Worm (Caenorhabditis elegans) whole organism, late embryonic: ENCODE data around the gene acs-22.

ENCODE experiments used
- C38D4.7 ChIP-seq: fragments of 200-800 bp; sonication (Bioruptor generic); optimal IDR thresholded peaks from 2 replicates; lab custom pipeline; 2018; ENCODE audit warnings: mild to moderate bottlenecking, missing genetic modification characterization, moderate library complexity, missing compliant biosample characterization
- F13H6.1 ChIP-seq: sonication (generic microtip); optimal IDR thresholded peaks from 2 replicates; lab custom pipeline; 2016; ENCODE audit warnings: missing genetic modification characterization, missing compliant biosample characterization
- K09A11.1 ChIP-seq: sonication (generic microtip); optimal IDR thresholded peaks from 2 replicates; lab custom pipeline; 2017; ENCODE audit warnings: antibody characterized with exemption, mild to moderate bottlenecking, missing genetic modification characterization, missing compliant biosample characterization; ENCODE audit not compliant: insufficient read depth
- T23F11.4 ChIP-seq: fragments of 200-800 bp; sonication (Bioruptor generic); optimal IDR thresholded peaks from 2 replicates; lab custom pipeline; 2018; ENCODE audit warnings: mild to moderate bottlenecking, missing genetic modification characterization, missing compliant biosample characterization
- Y22D7AL.16 ChIP-seq: sonication (generic microtip); optimal IDR thresholded peaks from 2 replicates; lab custom pipeline; 2016; ENCODE audit warnings: missing genetic modification characterization, missing compliant biosample characterization
- ahr-1 ChIP-seq: sonication (generic microtip); optimal IDR thresholded peaks from 2 replicates; lab custom pipeline; 2016; ENCODE audit warnings: missing genetic modification characterization, missing compliant biosample characterization
- ceh-18 ChIP-seq: sonication (generic microtip); optimal IDR thresholded peaks from 2 replicates; lab custom pipeline; 2016; ENCODE audit warnings: missing genetic modification characterization, missing compliant biosample characterization
- ceh-19 ChIP-seq: fragments of 200-800 bp; sonication (Bioruptor generic); optimal IDR thresholded peaks from 2 replicates; lab custom pipeline; 2018; ENCODE audit warnings: mild to moderate bottlenecking, missing genetic modification characterization, missing compliant biosample characterization
- ceh-31 ChIP-seq: sonication (generic microtip); optimal IDR thresholded peaks from 2 replicates; lab custom pipeline; 2016; ENCODE audit warnings: missing genetic modification characterization, missing compliant biosample characterization
- ceh-34 ChIP-seq: sonication (generic microtip); optimal IDR thresholded peaks from 2 replicates; lab custom pipeline; 2016; ENCODE audit warnings: mild to moderate bottlenecking, missing genetic modification characterization, missing compliant biosample characterization
- ceh-45 ChIP-seq: fragments of 200-800 bp; sonication (Bioruptor generic); IDR thresholded peaks from 2 replicates; pipeline ENCODE4 v1.3.6; 2022; ENCODE audit warnings: missing genetic modification reagents, missing genetic modification characterization, missing compliant biosample characterization
- ceh-6 ChIP-seq: fragments of 200-800 bp; sonication (Bioruptor generic); optimal IDR thresholded peaks from 2 replicates; lab custom pipeline; 2018; ENCODE audit warnings: mild to moderate bottlenecking, missing genetic modification characterization, missing compliant biosample characterization
- ceh-9 ChIP-seq: sonication (generic microtip); optimal IDR thresholded peaks from 2 replicates; lab custom pipeline; 2016; ENCODE audit warnings: mild to moderate bottlenecking, missing genetic modification characterization, inconsistent platforms, missing compliant biosample characterization
- che-1 ChIP-seq: sonication (generic microtip); optimal IDR thresholded peaks from 2 replicates; lab custom pipeline; 2016; ENCODE audit warnings: mild to moderate bottlenecking, missing genetic modification characterization, missing compliant biosample characterization
- dmd-4 ChIP-seq: sonication (generic microtip); optimal IDR thresholded peaks from 2 replicates; lab custom pipeline; 2016; ENCODE audit warnings: borderline replicate concordance, missing genetic modification characterization, missing compliant biosample characterization
- dve-1 ChIP-seq: sonication (generic microtip); optimal IDR thresholded peaks from 2 replicates; lab custom pipeline; 2017; ENCODE audit warnings: antibody characterized with exemption, mild to moderate bottlenecking, missing genetic modification characterization, missing compliant biosample characterization
- elt-4 ChIP-seq: sonication (generic microtip); optimal IDR thresholded peaks from 2 replicates; lab custom pipeline; 2016; ENCODE audit warnings: missing genetic modification characterization, missing compliant biosample characterization
- ets-4 ChIP-seq: sonication (generic microtip); optimal IDR thresholded peaks from 2 replicates; lab custom pipeline; 2016; ENCODE audit warnings: missing genetic modification characterization, missing compliant biosample characterization
- eyg-1 ChIP-seq: sonication (generic microtip); optimal IDR thresholded peaks from 2 replicates; lab custom pipeline; 2016; ENCODE audit warnings: missing genotype, missing genetic modification characterization, missing compliant biosample characterization
- gmeb-2 ChIP-seq: sonication (generic microtip); optimal IDR thresholded peaks from 2 replicates; lab custom pipeline; 2016; ENCODE audit warnings: missing genetic modification characterization, inconsistent platforms, missing compliant biosample characterization
- hlh-30 ChIP-seq: sonication (generic microtip); optimal IDR thresholded peaks from 2 replicates; lab custom pipeline; 2017; ENCODE audit warnings: antibody characterized with exemption, missing genetic modification characterization, missing compliant biosample characterization; ENCODE audit not compliant: insufficient read depth
- hlh-8 ChIP-seq: sonication (generic microtip); optimal IDR thresholded peaks from 2 replicates; lab custom pipeline; 2016; ENCODE audit warnings: missing genotype, missing genetic modification characterization, missing compliant biosample characterization
- mec-3 ChIP-seq: sonication (generic microtip); optimal IDR thresholded peaks from 2 replicates; lab custom pipeline; 2016; ENCODE audit warnings: borderline replicate concordance, missing genetic modification characterization, missing compliant biosample characterization
- nfya-1 ChIP-seq: sonication (generic microtip); optimal IDR thresholded peaks from 2 replicates; lab custom pipeline; 2017; ENCODE audit warnings: missing genetic modification characterization, mild to moderate bottlenecking, missing compliant biosample characterization, antibody characterized with exemption, moderate library complexity
- nhr-11 ChIP-seq: fragments of 150-350 bp; optimal IDR thresholded peaks from 2 replicates; lab custom pipeline; 2014; ENCODE audit warnings: missing biosample characterization, missing genetic modification characterization
- npax-4 ChIP-seq: sonication (generic microtip); optimal IDR thresholded peaks from 2 replicates; lab custom pipeline; 2016; ENCODE audit warnings: missing genetic modification characterization, missing compliant biosample characterization
- odd-2 ChIP-seq: sonication (generic microtip); optimal IDR thresholded peaks from 2 replicates; lab custom pipeline; 2017; ENCODE audit warnings: antibody characterized with exemption, mild to moderate bottlenecking, missing genetic modification characterization, missing compliant biosample characterization
- pag-3 ChIP-seq: sonication (generic microtip); optimal IDR thresholded peaks from 2 replicates; lab custom pipeline; 2016; ENCODE audit warnings: missing compliant biosample characterization, missing genetic modification characterization, borderline replicate concordance
- pat-9 ChIP-seq: fragments of 200-800 bp; sonication (Bioruptor generic); optimal IDR thresholded peaks from 2 replicates; lab custom pipeline; 2018; ENCODE audit warnings: mild to moderate bottlenecking, missing genetic modification characterization, moderate library complexity, missing compliant biosample characterization
- pha-4 ChIP-seq: fragments of 150-350 bp; optimal IDR thresholded peaks from 2 replicates; lab custom pipeline; 2018; ENCODE audit warnings: missing biosample characterization, missing genetic modification reagents, missing genetic modification characterization
- pqm-1 ChIP-seq: sonication (generic microtip); optimal IDR thresholded peaks from 2 replicates; lab custom pipeline; 2016; ENCODE audit warnings: missing genetic modification characterization, missing compliant biosample characterization
- pros-1 ChIP-seq: fragments of 150-350 bp; optimal IDR thresholded peaks from 2 replicates; lab custom pipeline; 2014; ENCODE audit warnings: missing biosample characterization, missing genetic modification reagents, missing genetic modification characterization
- ref-2 ChIP-seq: sonication (generic microtip); optimal IDR thresholded peaks from 2 replicates; lab custom pipeline; 2016; ENCODE audit warnings: missing genetic modification characterization, missing compliant biosample characterization
- rnt-1 ChIP-seq: sonication (generic microtip); optimal IDR thresholded peaks from 2 replicates; lab custom pipeline; 2016; ENCODE audit warnings: missing genetic modification characterization, missing compliant biosample characterization
- sdc-2 ChIP-seq: sonication (generic microtip); optimal IDR thresholded peaks from 2 replicates; lab custom pipeline; 2016; ENCODE audit warnings: missing genotype, missing genetic modification characterization, missing compliant biosample characterization
- sox-2 ChIP-seq: fragments of 200-800 bp; sonication (Bioruptor generic); IDR thresholded peaks from 2 replicates; pipeline ENCODE4 v1.3.6; 2022; ENCODE audit warnings: missing genetic modification reagents, missing genetic modification characterization, missing compliant biosample characterization
- sox-4 ChIP-seq: sonication (generic microtip); optimal IDR thresholded peaks from 2 replicates; lab custom pipeline; 2017; ENCODE audit warnings: mild to moderate bottlenecking, missing genetic modification characterization, inconsistent platforms, missing compliant biosample characterization
- syd-9 ChIP-seq: sonication (generic microtip); optimal IDR thresholded peaks from 2 replicates; lab custom pipeline; 2016; ENCODE audit warnings: mild to moderate bottlenecking, missing genetic modification characterization, moderate library complexity, missing compliant biosample characterization
- tbx-2 ChIP-seq: sonication (generic microtip); optimal IDR thresholded peaks from 2 replicates; lab custom pipeline; 2016; ENCODE audit warnings: missing genetic modification characterization, missing compliant biosample characterization
- unc-42 ChIP-seq: sonication (generic microtip); optimal IDR thresholded peaks from 2 replicates; lab custom pipeline; 2016; ENCODE audit warnings: missing genotype, missing genetic modification characterization, missing compliant biosample characterization
- unc-86 ChIP-seq: sonication (generic microtip); optimal IDR thresholded peaks from 2 replicates; lab custom pipeline; 2016; ENCODE audit warnings: missing genetic modification characterization, missing compliant biosample characterization
- zip-5 ChIP-seq: sonication (generic microtip); optimal IDR thresholded peaks from 2 replicates; lab custom pipeline; 2016; ENCODE audit warnings: missing genetic modification characterization, missing compliant biosample characterization

Gene acs-22

ce11 chrX:8953011-8953410, 22.0 kb downstream of the acs-22 start:
- TF ChIP-seq unc-42 (tag; lab: Kevin White, UChicago) (no peak), npax-4 (tag; lab: Kevin White, UChicago) (no peak), syd-9 (no peak), ceh-6 (GFP tag; lab: Kevin White, UChicago) (no peak), nhr-11 (tag; lab: Kevin White, UChicago) (no peak)

- TF ChIP-seq che-1 (tag; lab: Kevin White, UChicago), result no peak
- no peak for TF ChIP-seq npax-4 (tag; lab: Kevin White, UChicago)
- no peak for TF ChIP-seq pag-3 (tag; lab: Kevin White, UChicago)
- no peak for TF ChIP-seq ahr-1
- no peak for TF ChIP-seq F13H6.1
- no peak for TF ChIP-seq ref-2 (tag; lab: Kevin White, UChicago)
- TF ChIP-seq zip-5 (tag; lab: Kevin White, UChicago), result no peak
- TF ChIP-seq nhr-11 (tag; lab: Kevin White, UChicago), result no peak
- no peak for TF ChIP-seq T23F11.4 (GFP tag; lab: Kevin White, UChicago)
- TF ChIP-seq pat-9 (tag; lab: Kevin White, UChicago), result no peak
- TF ChIP-seq hlh-8, result no peak
- TF ChIP-seq K09A11.1 (tag; lab: Kevin White, UChicago), result no peak
- TF ChIP-seq rnt-1 (tag; lab: Kevin White, UChicago), result no peak
- TF ChIP-seq pqm-1 (tag; lab: Kevin White, UChicago), result no peak
- TF ChIP-seq ceh-31 (tag; lab: Kevin White, UChicago), result no peak
- TF ChIP-seq unc-42 (tag; lab: Kevin White, UChicago), result no peak
- no peak for TF ChIP-seq C38D4.7 (GFP tag; lab: Kevin White, UChicago)
- no peak for TF ChIP-seq ceh-34 (tag; lab: Kevin White, UChicago)
These were observed 24.8 kb downstream of the acs-22 start for ce11 chrX:8955808-8956207.

ce11 chrX:8957974-8958373, 27.0 kb downstream of the acs-22 start:
- TF ChIP-seq elt-4 (no peak), nhr-11 (tag; lab: Kevin White, UChicago) (no peak), gmeb-2 (no peak), Y22D7AL.16 (no peak), ceh-45 (GFP tag; lab: Robert Waterston, UW) (no peak), tbx-2 (tag; lab: Kevin White, UChicago) (no peak), ceh-19 (GFP tag; lab: Kevin White, UChicago) (no peak), pat-9 (tag; lab: Kevin White, UChicago) (no peak), hlh-30 (no peak), ceh-9 (tag; lab: Kevin White, UChicago) (no peak), F13H6.1 (no peak), nfya-1 (no peak), sdc-2 (no peak)

- TF ChIP-seq pros-1 (tag; lab: Kevin White, UChicago) (no peak), mec-3 (tag; lab: Kevin White, UChicago) (no peak), eyg-1 (tag; lab: Kevin White, UChicago) (no peak), nhr-11 (tag; lab: Kevin White, UChicago) (no peak), ceh-18 (no peak), sox-2 (GFP tag; lab: Robert Waterston, UW) (no peak), unc-86 (no peak), gmeb-2 (no peak), ceh-9 (tag; lab: Kevin White, UChicago) (no peak), unc-42 (tag; lab: Kevin White, UChicago) (no peak), dmd-4 (tag; lab: Kevin White, UChicago) (no peak), dve-1 (no peak), pha-4 (tag; lab: Kevin White, UChicago) (no peak), odd-2 (no peak), ets-4 (tag; lab: Kevin White, UChicago) (no peak), sox-4 (no peak)
These were observed 30.3 kb downstream of the acs-22 start, which contains the start of gene aexr-3 for ce11 chrX:8961120-8961834. Gene aexr-3, minus strand, starts transcription at chrX:8961170.
